Worm (Caenorhabditis elegans): ENCODE measurements around the gene sru-29.

sru-29 gene

ce11 chrV:9811154-9811553 lies at the start of gene sru-29:
sru-29 (plus strand) TSS chrV:9811454.
- TF ChIP-seq ref-1 (GFP tag; conservative IDR thresholded peaks at IDR 0.05) (no peak), med-1 (GFP tag; optimal IDR thresholded peaks at IDR 0.05; ENCODE audit: insufficient read depth) (no peak)

ce11 chrV:9763759-9764158 lies 47.5 kb upstream of the sru-29 start:
- TF ChIP-seq ref-1 (GFP tag; conservative IDR thresholded peaks at IDR 0.05) (no peak), cog-1 (tag; optimal IDR thresholded peaks at IDR 0.05) (no peak), med-1 (GFP tag; optimal IDR thresholded peaks at IDR 0.05; ENCODE audit: insufficient read depth) (no peak), flt-1 (GFP tag; IDR thresholded peaks at IDR 0.05) (no peak), klf-2 (GFP tag; conservative IDR thresholded peaks at IDR 0.05) (no peak), T22C8.4 (GFP tag; IDR thresholded peaks at IDR 0.05) (no peak), ztf-29 (GFP tag; IDR thresholded peaks at IDR 0.05) (no peak), ztf-23 (GFP tag; IDR thresholded peaks at IDR 0.05) (no peak), tab-1 (GFP tag; IDR thresholded peaks at IDR 0.05) (no peak)

- TF ChIP-seq flt-1 (GFP tag; IDR thresholded peaks at IDR 0.05) (no peak), klf-2 (GFP tag; conservative IDR thresholded peaks at IDR 0.05) (no peak), ref-1 (GFP tag; conservative IDR thresholded peaks at IDR 0.05) (no peak), T22C8.4 (GFP tag; IDR thresholded peaks at IDR 0.05) (no peak), cog-1 (tag; optimal IDR thresholded peaks at IDR 0.05) (no peak), ztf-23 (GFP tag; IDR thresholded peaks at IDR 0.05) (no peak), med-1 (GFP tag; optimal IDR thresholded peaks at IDR 0.05; ENCODE audit: insufficient read depth) (no peak), ztf-29 (GFP tag; IDR thresholded peaks at IDR 0.05) (no peak), tab-1 (GFP tag; IDR thresholded peaks at IDR 0.05) (no peak)
Observed at ce11 chrV:9764552-9764951, 46.7 kb upstream of the sru-29 start.

ce11 chrV:9765622-9766021 lies 45.6 kb upstream of the sru-29 start:
- no peak for TF ChIP-seq cog-1 (tag; optimal IDR thresholded peaks at IDR 0.05)
- no peak for TF ChIP-seq med-1 (GFP tag; optimal IDR thresholded peaks at IDR 0.05; ENCODE audit: insufficient read depth)
- no peak for TF ChIP-seq ztf-23 (GFP tag; IDR thresholded peaks at IDR 0.05)
- no peak for TF ChIP-seq ref-1 (GFP tag; conservative IDR thresholded peaks at IDR 0.05)
- TF ChIP-seq flt-1 (GFP tag; IDR thresholded peaks at IDR 0.05), result no peak
- no peak for TF ChIP-seq T22C8.4 (GFP tag; IDR thresholded peaks at IDR 0.05)
- no peak for TF ChIP-seq ztf-29 (GFP tag; IDR thresholded peaks at IDR 0.05)
- TF ChIP-seq tab-1 (GFP tag; IDR thresholded peaks at IDR 0.05), result no peak
- TF ChIP-seq klf-2 (GFP tag; conservative IDR thresholded peaks at IDR 0.05), result no peak

ce11 chrV:9767941-9768340 lies 43.3 kb upstream of the sru-29 start:
- TF ChIP-seq tab-1 (GFP tag; IDR thresholded peaks at IDR 0.05) (no peak), ztf-29 (GFP tag; IDR thresholded peaks at IDR 0.05) (no peak), ref-1 (GFP tag; conservative IDR thresholded peaks at IDR 0.05) (no peak), flt-1 (GFP tag; IDR thresholded peaks at IDR 0.05) (no peak), ztf-23 (GFP tag; IDR thresholded peaks at IDR 0.05) (no peak), med-1 (GFP tag; optimal IDR thresholded peaks at IDR 0.05; ENCODE audit: insufficient read depth) (no peak), T22C8.4 (GFP tag; IDR thresholded peaks at IDR 0.05) (no peak), cog-1 (tag; optimal IDR thresholded peaks at IDR 0.05) (no peak), klf-2 (GFP tag; conservative IDR thresholded peaks at IDR 0.05) (no peak)

- TF ChIP-seq ztf-29 (GFP tag; IDR thresholded peaks at IDR 0.05) (no peak), flt-1 (GFP tag; IDR thresholded peaks at IDR 0.05) (0 out of 2 replicates have a peak, but pooled peaks have one; percentile 27), med-1 (GFP tag; optimal IDR thresholded peaks at IDR 0.05; ENCODE audit: insufficient read depth) (no peak)
Observed at ce11 chrV:9768828-9769778, 42.2 kb upstream of the sru-29 start, which contains the start of gene unc-42. unc-42 (minus strand) TSS chrV:9769391.

- TF ChIP-seq klf-2 (GFP tag; conservative IDR thresholded peaks at IDR 0.05) (no peak), tab-1 (GFP tag; IDR thresholded peaks at IDR 0.05) (no peak), cog-1 (tag; optimal IDR thresholded peaks at IDR 0.05) (no peak), ztf-23 (GFP tag; IDR thresholded peaks at IDR 0.05) (no peak), flt-1 (GFP tag; IDR thresholded peaks at IDR 0.05) (no peak), med-1 (GFP tag; optimal IDR thresholded peaks at IDR 0.05; ENCODE audit: insufficient read depth) (no peak), ref-1 (GFP tag; conservative IDR thresholded peaks at IDR 0.05) (no peak), T22C8.4 (GFP tag; IDR thresholded peaks at IDR 0.05) (no peak), ztf-29 (GFP tag; IDR thresholded peaks at IDR 0.05) (no peak)
Observed at ce11 chrV:9771311-9771710, 39.9 kb upstream of the sru-29 start.

- TF ChIP-seq flt-1 (GFP tag; IDR thresholded peaks at IDR 0.05) (no peak), T22C8.4 (GFP tag; IDR thresholded peaks at IDR 0.05) (no peak), ztf-23 (GFP tag; IDR thresholded peaks at IDR 0.05) (no peak), med-1 (GFP tag; optimal IDR thresholded peaks at IDR 0.05; ENCODE audit: insufficient read depth) (no peak)
Observed at ce11 chrV:9771970-9772369, 39.3 kb upstream of the sru-29 start, which contains the start of gene F46B6.2. F46B6.2 (plus strand) TSS chrV:9772285.

- TF ChIP-seq ztf-23 (GFP tag; IDR thresholded peaks at IDR 0.05) (no peak), tab-1 (GFP tag; IDR thresholded peaks at IDR 0.05) (no peak), T22C8.4 (GFP tag; IDR thresholded peaks at IDR 0.05) (no peak), klf-2 (GFP tag; conservative IDR thresholded peaks at IDR 0.05) (no peak), med-1 (GFP tag; optimal IDR thresholded peaks at IDR 0.05; ENCODE audit: insufficient read depth) (no peak), ref-1 (GFP tag; conservative IDR thresholded peaks at IDR 0.05) (no peak), flt-1 (GFP tag; IDR thresholded peaks at IDR 0.05) (no peak), ztf-29 (GFP tag; IDR thresholded peaks at IDR 0.05) (no peak), cog-1 (tag; optimal IDR thresholded peaks at IDR 0.05) (no peak)
Observed at ce11 chrV:9775734-9776133, 35.5 kb upstream of the sru-29 start, which contains the start of gene F46B6.12. F46B6.12 (minus strand) TSS chrV:9775834.

- TF ChIP-seq flt-1 (GFP tag; IDR thresholded peaks at IDR 0.05) (no peak), med-1 (GFP tag; optimal IDR thresholded peaks at IDR 0.05; ENCODE audit: insufficient read depth) (no peak), ref-1 (GFP tag; conservative IDR thresholded peaks at IDR 0.05) (no peak), ztf-29 (GFP tag; IDR thresholded peaks at IDR 0.05) (no peak), tab-1 (GFP tag; IDR thresholded peaks at IDR 0.05) (no peak), cog-1 (tag; optimal IDR thresholded peaks at IDR 0.05) (no peak), T22C8.4 (GFP tag; IDR thresholded peaks at IDR 0.05) (no peak), ztf-23 (GFP tag; IDR thresholded peaks at IDR 0.05) (no peak), klf-2 (GFP tag; conservative IDR thresholded peaks at IDR 0.05) (no peak)
Observed at ce11 chrV:9777645-9778044, 33.6 kb upstream of the sru-29 start, which contains the start of gene smg-4. smg-4 (minus strand) TSS chrV:9777745.

All from whole organism, midembryonic.